Worm (Caenorhabditis elegans): Measurements from ENCODE around the gene C05C10.5.

Gene C05C10.5

DNA sequence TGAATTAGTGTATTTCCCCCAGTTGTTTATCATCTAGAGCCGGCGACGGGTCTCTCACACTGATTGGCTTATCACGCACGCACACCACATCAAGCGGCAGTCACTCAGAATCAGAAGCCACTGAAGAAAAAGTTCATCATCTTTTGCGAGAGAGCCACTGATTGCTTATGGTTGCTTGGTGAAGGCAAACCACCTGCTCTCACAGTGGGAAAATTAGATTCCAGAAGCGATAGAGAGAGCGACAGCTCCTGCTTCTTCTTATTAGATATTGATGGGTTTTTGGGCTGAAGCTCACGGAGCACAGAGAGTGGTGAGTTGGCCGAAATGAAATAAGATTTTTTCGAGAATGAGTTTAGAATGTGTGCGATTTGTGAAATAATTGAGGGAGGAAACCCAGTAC is 17.3 kb downstream of the C05C10.5 start:
- peak in 1 of 2 experiments; percentile 53 for TF ChIP-seq unc-62 (GFP tag; optimal IDR thresholded peaks at IDR 0.05 in 1 of 2)
- no peak for TF ChIP-seq unc-62 (tag; optimal IDR thresholded peaks at IDR 0.05)
- TF ChIP-seq php-3 (GFP tag; IDR thresholded peaks at IDR 0.05): no peak
- TF ChIP-seq ama-1 (optimal IDR thresholded peaks at IDR 0.05): no peak
- peak; percentile 3 for TF ChIP-seq nhr-11 (tag; optimal IDR thresholded peaks at IDR 0.05)
- no peak for TF ChIP-seq lim-7 (GFP tag; IDR thresholded peaks at IDR 0.05)
- TF ChIP-seq nhr-41 (GFP tag; IDR thresholded peaks at IDR 0.05): no peak
- no peak for TF ChIP-seq snpc-4 (tag; optimal IDR thresholded peaks at IDR 0.05)

DNA sequence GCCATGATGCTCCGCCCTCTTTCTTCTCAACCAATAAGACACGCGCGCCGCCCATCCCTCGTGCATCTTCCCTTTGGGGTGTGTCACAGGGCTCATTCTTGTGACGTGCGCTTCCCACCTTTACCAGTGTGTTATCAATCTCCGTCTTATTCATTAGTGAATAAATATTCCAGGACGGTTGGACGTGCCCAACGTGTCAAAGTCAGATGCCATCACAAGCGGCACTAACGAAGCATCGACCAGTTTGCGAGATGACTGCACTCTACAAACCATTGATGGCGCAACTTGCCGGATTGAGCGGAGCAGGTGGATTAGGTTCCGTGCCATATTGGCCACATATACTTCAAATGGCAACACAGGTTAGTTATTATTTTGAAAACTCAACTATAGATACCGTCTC is 21.3 kb downstream of the C05C10.5 start:
- no peak for TF ChIP-seq zag-1 (tag; optimal IDR thresholded peaks at IDR 0.05)
- TF ChIP-seq ztf-11 (tag; optimal IDR thresholded peaks at IDR 0.05): no peak
- TF ChIP-seq hlh-30 (tag; optimal IDR thresholded peaks at IDR 0.05; ENCODE audit: insufficient read depth): peak; percentile 7
- TF ChIP-seq nhr-11 (tag; optimal IDR thresholded peaks at IDR 0.05): no peak
- TF ChIP-seq lin-1 (GFP tag; IDR thresholded peaks at IDR 0.05): no peak
- TF ChIP-seq duxl-1 (tag; optimal IDR thresholded peaks at IDR 0.05; ENCODE audit: poor library complexity): no peak
- TF ChIP-seq nhr-10 (tag; optimal IDR thresholded peaks at IDR 0.05): no peak
- TF ChIP-seq unc-62 (GFP tag; optimal IDR thresholded peaks at IDR 0.05 in 1 of 2): peak in 1 of 2 experiments; percentile 84
- no peak for TF ChIP-seq unc-62 (tag; optimal IDR thresholded peaks at IDR 0.05)
- TF ChIP-seq nhr-41 (GFP tag; IDR thresholded peaks at IDR 0.05): no peak
- no peak for TF ChIP-seq unc-39 (tag; optimal IDR thresholded peaks at IDR 0.05)
- TF ChIP-seq egl-43 (GFP tag; IDR thresholded peaks at IDR 0.05): peak; percentile 56; the same call in 1 of the 2 replicates
- no peak for TF ChIP-seq lsy-2 (tag; optimal IDR thresholded peaks at IDR 0.05)
- TF ChIP-seq nhr-28 (tag; optimal IDR thresholded peaks at IDR 0.05): no peak
- no peak for TF ChIP-seq set-16 (GFP tag; IDR thresholded peaks at IDR 0.05)
- peak; percentile 78 for TF ChIP-seq aha-1 (tag)
- TF ChIP-seq Y75B8A.6 (GFP tag; IDR thresholded peaks at IDR 0.05): no peak
- no peak for TF ChIP-seq dmd-8 (GFP tag; IDR thresholded peaks at IDR 0.05)
- no peak for TF ChIP-seq ceh-20 (GFP tag; IDR thresholded peaks at IDR 0.05)
- no peak for TF ChIP-seq daf-12 (tag; optimal IDR thresholded peaks at IDR 0.05)
- no peak for TF ChIP-seq tra-1 (GFP tag; IDR thresholded peaks at IDR 0.05)
- TF ChIP-seq pqm-1 (tag; optimal IDR thresholded peaks at IDR 0.05): no peak
- TF ChIP-seq nhr-6 (tag; optimal IDR thresholded peaks at IDR 0.05): no peak

- TF ChIP-seq dmd-6 (GFP tag; IDR thresholded peaks at IDR 0.05) (peak; percentile 25; the same call in 1 of the 2 replicates), hmg-1.1 (GFP tag; IDR thresholded peaks at IDR 0.05) (no peak), lin-38 (GFP tag; IDR thresholded peaks at IDR 0.05) (no peak), unc-62 (GFP tag; optimal IDR thresholded peaks at IDR 0.05 in 1 of 2) (peak in 1 of 2 experiments; percentile 93), unc-62 (tag; optimal IDR thresholded peaks at IDR 0.05) (no peak), hlh-11 (tag; optimal IDR thresholded peaks at IDR 0.05) (no peak), pqm-1 (tag; optimal IDR thresholded peaks at IDR 0.05) (peak; percentile 41), skn-1 (tag; optimal IDR thresholded peaks at IDR 0.05) (no peak)
Observed at ce11 chrII:9963808-9964207, 25.0 kb downstream of the C05C10.5 start.

- TF ChIP-seq vab-7 (GFP tag; IDR thresholded peaks at IDR 0.05) (no peak), T26A8.4 (GFP tag; IDR thresholded peaks at IDR 0.05) (no peak), lin-13 (GFP tag; optimal IDR thresholded peaks at IDR 0.05) (no peak), nhr-11 (tag; optimal IDR thresholded peaks at IDR 0.05) (no peak), daf-8 (GFP tag; IDR thresholded peaks at IDR 0.05) (no peak), mep-1 (tag; optimal IDR thresholded peaks at IDR 0.05) (no peak), ctbp-1 (GFP tag; IDR thresholded peaks at IDR 0.05) (no peak), hmg-1.1 (GFP tag; IDR thresholded peaks at IDR 0.05) (no peak), ceh-32 (tag; optimal IDR thresholded peaks at IDR 0.05; ENCODE audit: poor library complexity) (no peak), aly-2 (tag; optimal IDR thresholded peaks at IDR 0.05) (no peak), ceh-20 (GFP tag; IDR thresholded peaks at IDR 0.05) (no peak), nhr-41 (GFP tag; IDR thresholded peaks at IDR 0.05) (no peak)
Observed at ce11 chrII:9965325-9965724, 26.5 kb downstream of the C05C10.5 start.

All from whole organism, L4 larva.